Worm (Caenorhabditis elegans): ENCODE data around the gene T09F3.7.

ce11 chrII:10379546-10379945, 11.4 kb upstream of the T09F3.7 start:
- TF ChIP-seq lsy-27 (tag; optimal IDR thresholded peaks at IDR 0.05; ENCODE audit: borderline replicate concordance, insufficient read depth): no peak
- TF ChIP-seq mxl-1 (tag; optimal IDR thresholded peaks at IDR 0.05): no peak

Measured in whole organism, young adult.